Fruit fly (Drosophila melanogaster): ENCODE measurements around the gene gish.

The gish gene

dm6 chr3R:16280003-16280998 lies 8.0 kb downstream of the gish start (continued):
- peak; percentile 98 to 100 for TF ChIP-seq salr (GFP tag; optimal IDR thresholded peaks at IDR 0.05)
- TF ChIP-seq CG6808 (GFP tag; optimal IDR thresholded peaks at IDR 0.05), result peak; percentile 98
- peak; percentile 100 for TF ChIP-seq OdsH (GFP tag; optimal IDR thresholded peaks at IDR 0.05)
- peak; percentile 100 for TF ChIP-seq CG6163 (GFP tag; IDR thresholded peaks at IDR 0.05)
- peak; percentile 95 for TF ChIP-seq Hr38 (GFP tag; optimal IDR thresholded peaks at IDR 0.05)
- peak; percentile 100 for TF ChIP-seq topi (GFP tag; optimal IDR thresholded peaks at IDR 0.05)
- peak; percentile 97 for TF ChIP-seq CG4318 (GFP tag; optimal IDR thresholded peaks at IDR 0.05)
- TF ChIP-seq CG6792 (GFP tag; optimal IDR thresholded peaks at IDR 0.05), result peak; percentile 100
- TF ChIP-seq esn (GFP tag; optimal IDR thresholded peaks at IDR 0.05), result peak; percentile 100
- peak; percentile 100 for TF ChIP-seq Sox14 (GFP tag; optimal IDR thresholded peaks at IDR 0.05)
- TF ChIP-seq Blimp-1 (GFP tag; optimal IDR thresholded peaks at IDR 0.05), result peak; percentile 97
- peak; percentile 92 for TF ChIP-seq dac (GFP tag; optimal IDR thresholded peaks at IDR 0.05)
- peak; percentile 98 for TF ChIP-seq CG1621 (tag; optimal IDR thresholded peaks at IDR 0.05)
- TF ChIP-seq CG6276 (GFP tag; optimal IDR thresholded peaks at IDR 0.05), result peak; percentile 99
- peak; percentile 100 for TF ChIP-seq net (GFP tag; optimal IDR thresholded peaks at IDR 0.05)
- TF ChIP-seq CG34406 (GFP tag; optimal IDR thresholded peaks at IDR 0.05), result peak; percentile 100
- TF ChIP-seq lz (GFP tag; optimal IDR thresholded peaks at IDR 0.05), result peak; percentile 99
- TF ChIP-seq CG10631 (GFP tag; optimal IDR thresholded peaks at IDR 0.05), result peak; percentile 100
- peak; percentile 98 for TF ChIP-seq CG6854 (GFP tag; optimal IDR thresholded peaks at IDR 0.05)
- TF ChIP-seq CG31627 (GFP tag; optimal IDR thresholded peaks at IDR 0.05), result peak; percentile 100
- TF ChIP-seq cyc (GFP tag; optimal IDR thresholded peaks at IDR 0.05), result peak; percentile 99
- TF ChIP-seq fd85E (GFP tag; optimal IDR thresholded peaks at IDR 0.05), result peak; percentile 97
- TF ChIP-seq Eip75B (GFP tag; optimal IDR thresholded peaks at IDR 0.05), result peak; percentile 100
- TF ChIP-seq fkh (GFP tag; optimal IDR thresholded peaks at IDR 0.05), result peak; percentile 87
- peak; percentile 100 for TF ChIP-seq svp (GFP tag)
- peak; percentile 99 for TF ChIP-seq Gug (GFP tag; IDR thresholded peaks at IDR 0.05)
- peak; percentile 99 for TF ChIP-seq vri (GFP tag; optimal IDR thresholded peaks at IDR 0.05)
- TF ChIP-seq CG7368 (GFP tag; optimal IDR thresholded peaks at IDR 0.05), result peak; percentile 99
- TF ChIP-seq Eip78C (GFP tag), result peak; percentile 100
- TF ChIP-seq Sox15 (GFP tag; optimal IDR thresholded peaks at IDR 0.05), result peak; percentile 99
- peak; percentile 99 for TF ChIP-seq CG3032 (tag; optimal IDR thresholded peaks at IDR 0.05)
- peak; percentile 99 for TF ChIP-seq CG11902 (GFP tag; optimal IDR thresholded peaks at IDR 0.05)
- peak; percentile 100 for TF ChIP-seq acj6 (GFP tag; optimal IDR thresholded peaks at IDR 0.05)
- TF ChIP-seq CG8632 (GFP tag; optimal IDR thresholded peaks at IDR 0.05), result peak; percentile 100
- TF ChIP-seq dsx (GFP tag; optimal IDR thresholded peaks at IDR 0.05; ENCODE audit: poor library complexity, severe bottlenecking), result peak; percentile 99
- TF ChIP-seq CG15336 (GFP tag; IDR thresholded peaks at IDR 0.05), result peak; percentile 100
- TF ChIP-seq achi (GFP tag; optimal IDR thresholded peaks at IDR 0.05), result peak; percentile 99
- peak; percentile 99 for TF ChIP-seq fd59A (GFP tag; optimal IDR thresholded peaks at IDR 0.05)
- peak; percentile 97 for TF ChIP-seq Eip93F (GFP tag; optimal IDR thresholded peaks at IDR 0.05)
- peak; percentile 99 for TF ChIP-seq Lpt (GFP tag; optimal IDR thresholded peaks at IDR 0.05)
- peak; percentile 99 for TF ChIP-seq CG32006 (GFP tag; optimal IDR thresholded peaks at IDR 0.05)
- TF ChIP-seq Smox (GFP tag; optimal IDR thresholded peaks at IDR 0.05), result peak; percentile 100
